Fruit fly (Drosophila melanogaster) whole organism, adult: ENCODE data around the gene Dif.

Experiments used
- CG11617 ChIP-seq: fragments of 200-800 bp; sonication (Bioruptor generic); optimal IDR thresholded peaks from 2 replicates; lab custom pipeline; 2017; ENCODE audit warnings: mild to moderate bottlenecking, missing biosample characterization, missing genetic modification reagents, missing genetic modification characterization
- bab1 ChIP-seq: fragments of 200-800 bp; sonication (Bioruptor generic); optimal IDR thresholded peaks from 3 replicates; lab custom pipeline; 2019; ENCODE audit warnings: missing biosample characterization, mild to moderate bottlenecking, missing genetic modification characterization, moderate library complexity

- TF ChIP-seq CG11617 (GFP tag; lab: Kevin White, UChicago) (no peak), bab1 (GFP tag; lab: Kevin White, UChicago) (no peak)
These were observed 10.9 kb downstream of the Dif start for dm6 chr2L:17422089-17422488.
